Worm (Caenorhabditis elegans) whole organism, early embryonic: ENCODE data around the gene T05C12.8.

Experiments used
- B0310.2 ChIP-seq: sonication (generic microtip); optimal IDR thresholded peaks from 2 replicates; lab custom pipeline; 2016; ENCODE audit warnings: mild to moderate bottlenecking, missing genetic modification characterization, missing compliant biosample characterization
- F13C5.2 ChIP-seq: sonication (generic microtip); optimal IDR thresholded peaks from 2 replicates; lab custom pipeline; 2017; ENCODE audit warnings: mild to moderate bottlenecking, missing genetic modification characterization, inconsistent platforms, missing compliant biosample characterization
- aly-1 ChIP-seq: sonication (generic microtip); optimal IDR thresholded peaks from 2 replicates; lab custom pipeline; 2016; ENCODE audit warnings: missing genetic modification characterization, missing compliant biosample characterization
- ama-1 ChIP-seq: fragments of 150-350 bp; optimal IDR thresholded peaks from 2 replicates; lab custom pipeline; 2014
- ceh-13 ChIP-seq: fragments of 200-800 bp; sonication (Bioruptor generic); optimal IDR thresholded peaks from 2 replicates; lab custom pipeline; 2018; ENCODE audit warnings: mild to moderate bottlenecking, missing genetic modification characterization, missing compliant biosample characterization
- ceh-36 ChIP-seq: sonication (generic microtip); optimal IDR thresholded peaks from 2 replicates; lab custom pipeline; 2016; ENCODE audit warnings: missing genetic modification characterization, inconsistent platforms, missing compliant biosample characterization
- ets-7 ChIP-seq: sonication (generic microtip); optimal IDR thresholded peaks from 2 replicates; lab custom pipeline; 2016; ENCODE audit warnings: missing genotype, missing genetic modification characterization, missing compliant biosample characterization
- flt-1 ChIP-seq: fragments of 200-800 bp; sonication (Bioruptor generic); IDR thresholded peaks from 2 replicates; pipeline ENCODE4 v1.3.6; 2022; ENCODE audit warnings: missing genetic modification characterization, missing compliant biosample characterization
- hmbx-1 ChIP-seq: sonication (generic microtip); optimal IDR thresholded peaks from 2 replicates; lab custom pipeline; 2016; ENCODE audit warnings: mild to moderate bottlenecking, missing genetic modification characterization, missing compliant biosample characterization
- hmg-4 ChIP-seq: fragments of 200-800 bp; sonication (Bioruptor generic); optimal IDR thresholded peaks from 2 replicates; lab custom pipeline; 2018; ENCODE audit warnings: mild to moderate bottlenecking, missing genetic modification characterization, missing compliant biosample characterization
- hnd-1 ChIP-seq: sonication (generic microtip); optimal IDR thresholded peaks from 2 replicates; lab custom pipeline; 2016; ENCODE audit warnings: missing genetic modification characterization, missing compliant biosample characterization
- pes-1 ChIP-seq: fragments of 200-800 bp; sonication (Bioruptor generic); IDR thresholded peaks from 2 replicates; pipeline ENCODE4 v1.3.6; 2022; ENCODE audit warnings: missing genetic modification reagents, missing genetic modification characterization, missing compliant biosample characterization
- scrt-1 ChIP-seq: fragments of 200-800 bp; sonication (Bioruptor generic); IDR thresholded peaks from 2 replicates; pipeline ENCODE4 v1.3.6; 2022; ENCODE audit warnings: missing genetic modification characterization, missing compliant biosample characterization
- sea-1 ChIP-seq: fragments of 200-800 bp; sonication (Bioruptor generic); conservative IDR thresholded peaks from 2 replicates; pipeline ENCODE4 v1.3.6; 2022; ENCODE audit warnings: missing genetic modification characterization, missing compliant biosample characterization
- tbx-11 ChIP-seq: fragments of 200-800 bp; sonication (Bioruptor generic); IDR thresholded peaks from 2 replicates; pipeline ENCODE4 v1.3.6; 2022; ENCODE audit warnings: missing genetic modification characterization, missing compliant biosample characterization
- tbx-37 ChIP-seq: fragments of 200-800 bp; sonication (Bioruptor generic); conservative IDR thresholded peaks from 2 replicates; pipeline ENCODE4 v1.3.6; 2022; ENCODE audit warnings: missing genetic modification reagents, missing genetic modification characterization, missing compliant biosample characterization
- tra-4 ChIP-seq: sonication (generic microtip); optimal IDR thresholded peaks from 2 replicates; lab custom pipeline; 2017; ENCODE audit warnings: missing genetic modification characterization, missing compliant biosample characterization

Gene T05C12.8

DNA sequence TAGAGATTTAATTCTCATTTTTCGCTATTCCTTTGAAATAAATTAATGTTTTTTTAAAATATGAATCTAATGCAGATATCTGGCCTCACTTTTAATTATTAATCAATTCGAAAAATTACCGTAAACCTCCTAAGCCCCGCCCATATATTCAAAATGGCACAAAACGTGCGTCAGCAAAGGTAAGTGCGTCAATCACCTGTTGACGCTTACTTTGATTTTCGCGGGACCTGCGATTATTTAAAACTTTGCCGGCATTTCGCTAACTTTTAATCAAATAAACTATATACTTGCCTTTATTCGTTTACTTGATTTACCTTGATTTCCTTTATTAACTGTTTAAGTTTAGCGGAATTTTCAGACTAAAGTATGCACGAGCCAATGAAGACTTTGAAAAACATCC lies 32.4 kb downstream of the T05C12.8 start, which contains the start of gene pch-2:
TSS of gene pch-2 (plus strand) at position 359 of the 400 bp plus-strand sequence.
- TF ChIP-seq tbx-37 (GFP tag; lab: Robert Waterston, UW) (no peak), scrt-1 (GFP tag; lab: Robert Waterston, UW) (no peak), B0310.2 (tag; lab: Kevin White, UChicago) (no peak), ceh-36 (tag; lab: Kevin White, UChicago) (no peak), pes-1 (GFP tag; lab: Robert Waterston, UW) (no peak), ama-1 (lab: Kevin White, UChicago) (no peak), sea-1 (GFP tag; lab: Robert Waterston, UW) (no peak), aly-1 (tag; lab: Kevin White, UChicago) (no peak), hnd-1 (tag; lab: Kevin White, UChicago) (no peak), flt-1 (GFP tag; lab: Robert Waterston, UW) (no peak), ceh-13 (GFP tag; lab: Kevin White, UChicago) (no peak), F13C5.2 (tag; lab: Kevin White, UChicago) (no peak), tbx-11 (GFP tag; lab: Robert Waterston, UW) (no peak), ets-7 (tag; lab: Kevin White, UChicago) (no peak), tra-4 (tag; lab: Kevin White, UChicago) (no peak), hmbx-1 (tag; lab: Kevin White, UChicago) (no peak)

DNA sequence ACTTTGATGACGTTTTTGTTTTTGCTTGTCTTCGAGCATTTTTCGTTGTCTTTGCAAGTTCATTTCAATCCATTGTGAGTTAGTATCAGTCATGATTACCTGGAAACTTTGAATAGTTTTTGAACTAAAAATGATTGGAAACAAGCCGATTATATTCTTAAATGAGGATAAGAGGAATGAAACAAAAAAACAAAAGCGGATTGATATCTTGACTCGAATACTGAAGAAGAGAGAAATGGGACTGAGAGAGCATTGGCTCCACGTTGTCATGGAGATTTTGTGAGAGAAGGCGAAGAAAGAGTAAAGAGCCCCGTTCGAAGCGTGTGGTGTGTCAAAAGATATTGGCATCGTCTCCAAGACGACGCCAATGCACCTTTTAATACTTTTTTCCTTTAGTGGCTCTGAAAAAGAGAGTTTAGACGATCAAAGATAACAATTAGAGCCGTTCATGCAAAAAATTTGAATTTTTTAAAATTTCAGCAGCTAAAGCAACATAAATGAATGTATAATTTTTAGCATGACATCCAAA lies 33.4 kb downstream of the T05C12.8 start, which contains the start of the genes tub-1 and tmem-138:
TSS of gene tub-1 (minus strand) at position 101 of the 529 bp plus-strand sequence.
TSS of gene tmem-138 (plus strand) at position 479 of the 529 bp plus-strand sequence.
- TF ChIP-seq sea-1 (GFP tag; lab: Robert Waterston, UW), result no peak
- TF ChIP-seq B0310.2 (tag; lab: Kevin White, UChicago), result no peak
- TF ChIP-seq tbx-37 (GFP tag; lab: Robert Waterston, UW), result no peak
- no peak for TF ChIP-seq ama-1 (lab: Kevin White, UChicago)
- no peak for TF ChIP-seq ets-7 (tag; lab: Kevin White, UChicago)
- no peak for TF ChIP-seq F13C5.2 (tag; lab: Kevin White, UChicago)
- TF ChIP-seq ceh-36 (tag; lab: Kevin White, UChicago), result no peak
- no peak for TF ChIP-seq hmg-4 (GFP tag; lab: Kevin White, UChicago)
- no peak for TF ChIP-seq tra-4 (tag; lab: Kevin White, UChicago)
- TF ChIP-seq scrt-1 (GFP tag; lab: Robert Waterston, UW), result no peak
- no peak for TF ChIP-seq flt-1 (GFP tag; lab: Robert Waterston, UW)

DNA sequence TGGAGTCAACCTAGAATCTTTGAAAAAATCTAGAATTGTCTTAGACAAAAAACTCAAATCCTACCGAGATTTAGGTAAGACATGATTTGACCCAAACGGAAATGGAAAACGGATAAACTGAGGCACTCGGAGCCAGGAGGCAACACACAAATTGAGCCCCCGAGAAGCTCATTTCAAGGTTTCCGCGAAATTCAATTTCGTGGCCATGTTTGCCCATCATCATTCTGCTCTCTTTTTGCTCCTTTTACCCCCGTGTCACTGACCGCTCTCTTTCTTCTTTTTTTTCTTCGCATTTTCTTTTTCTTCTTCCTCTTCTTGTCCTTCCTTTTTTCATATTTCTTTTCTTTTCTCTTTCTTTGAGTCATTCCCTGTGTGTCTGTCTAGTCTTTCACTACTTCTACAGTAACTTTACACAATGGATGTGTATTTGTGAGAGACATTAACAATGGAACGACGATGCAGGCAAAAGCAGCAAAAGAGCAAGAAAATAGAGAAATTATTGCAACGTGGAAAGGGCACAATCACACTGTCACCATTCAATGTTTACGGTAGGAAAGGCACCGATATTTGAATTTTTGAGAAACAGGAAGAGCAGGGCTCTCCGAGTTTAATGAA lies 37.5 kb downstream of the T05C12.8 start:
- no peak for TF ChIP-seq ceh-36 (tag; lab: Kevin White, UChicago)
- TF ChIP-seq ama-1 (lab: Kevin White, UChicago), result no peak

DNA sequence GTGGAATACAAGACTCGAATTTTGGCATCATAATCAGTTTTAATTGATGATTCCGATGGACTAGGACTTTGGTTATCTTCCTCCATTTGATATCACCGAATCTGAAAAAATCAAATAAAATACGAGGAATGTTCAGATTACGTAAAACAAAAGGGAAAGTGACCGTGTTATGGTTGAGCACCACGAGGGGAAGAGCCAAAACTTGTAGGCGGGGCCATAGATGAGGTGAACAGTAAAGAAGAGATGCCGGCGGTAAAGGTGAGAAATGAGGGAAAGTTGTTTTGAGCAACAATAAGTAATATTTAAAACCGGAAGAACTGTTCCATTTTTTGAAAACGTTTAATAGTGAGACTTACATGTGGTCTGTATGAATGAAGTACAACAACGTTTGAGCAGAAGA lies 40.4 kb downstream of the T05C12.8 start, which contains the start of gene F10B5.3:
TSS of gene F10B5.3 (minus strand) at position 101 of the 400 bp plus-strand sequence.
- TF ChIP-seq tbx-37 (GFP tag; lab: Robert Waterston, UW) (no peak), ets-7 (tag; lab: Kevin White, UChicago) (no peak), aly-1 (tag; lab: Kevin White, UChicago) (no peak), F13C5.2 (tag; lab: Kevin White, UChicago) (no peak), hmbx-1 (tag; lab: Kevin White, UChicago) (no peak), flt-1 (GFP tag; lab: Robert Waterston, UW) (no peak), pes-1 (GFP tag; lab: Robert Waterston, UW) (no peak), scrt-1 (GFP tag; lab: Robert Waterston, UW) (no peak), sea-1 (GFP tag; lab: Robert Waterston, UW) (no peak)

DNA sequence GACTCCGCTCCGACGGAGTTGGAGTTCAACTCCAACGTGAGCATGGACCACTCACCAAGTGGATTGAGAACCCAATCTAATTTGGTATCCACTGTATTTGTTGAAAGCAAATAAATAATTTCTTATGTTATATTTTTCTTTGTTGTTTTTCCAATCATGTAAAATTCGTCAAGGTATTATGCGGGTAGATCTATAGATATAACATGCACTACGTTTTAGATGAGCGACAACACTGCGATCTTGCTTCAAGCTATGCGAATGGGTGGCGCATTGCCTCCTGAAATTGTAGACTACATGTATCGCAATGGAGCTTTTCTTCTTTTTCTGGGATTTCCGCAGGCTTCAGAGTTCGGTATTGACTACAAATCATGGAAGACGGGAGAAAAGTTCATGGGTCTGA lies 45.8 kb downstream of the T05C12.8 start, which contains the start of gene F10B5.2:
TSS of gene F10B5.2 (plus strand) at position 220 of the 400 bp plus-strand sequence.
- TF ChIP-seq sea-1 (GFP tag; lab: Robert Waterston, UW) (no peak), tbx-11 (GFP tag; lab: Robert Waterston, UW) (no peak), aly-1 (tag; lab: Kevin White, UChicago) (no peak), B0310.2 (tag; lab: Kevin White, UChicago) (no peak), pes-1 (GFP tag; lab: Robert Waterston, UW) (no peak), tra-4 (tag; lab: Kevin White, UChicago) (no peak), scrt-1 (GFP tag; lab: Robert Waterston, UW) (no peak)

DNA sequence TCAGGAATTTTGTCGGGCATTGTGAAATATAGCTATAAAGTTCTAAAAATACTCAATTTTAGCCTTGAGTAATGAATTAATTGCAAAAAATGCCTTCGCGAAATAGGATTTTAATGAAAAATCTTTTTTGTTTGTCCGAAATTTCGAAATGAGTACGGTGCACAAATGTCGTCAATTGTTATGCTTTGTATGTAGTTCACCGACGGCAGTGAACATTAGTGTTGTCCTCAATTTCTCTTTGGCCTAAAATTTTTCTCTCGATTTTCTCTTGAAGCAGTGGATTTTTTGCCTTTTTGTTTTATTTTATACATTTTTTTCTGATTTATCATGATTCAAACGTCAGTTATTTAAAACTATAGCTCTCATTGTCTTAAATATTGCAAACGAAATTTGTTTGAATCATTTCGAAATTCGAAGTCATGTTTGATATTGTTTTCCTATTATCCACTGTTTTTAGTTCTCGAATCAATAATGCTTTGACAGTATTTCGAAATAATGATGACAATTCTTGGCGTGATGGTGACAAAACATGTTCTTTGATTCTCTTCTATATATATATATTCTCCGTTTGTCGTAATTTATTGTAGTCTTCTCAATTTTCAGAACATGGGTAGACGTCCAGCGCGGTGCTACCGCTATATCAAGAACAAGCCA lies 47.0 kb downstream of the T05C12.8 start, which contains the start of the genes ints-11 and rpl-10:
TSS of gene ints-11 (minus strand) at position 201 of the 654 bp plus-strand sequence.
TSS of gene rpl-10 (plus strand) at position 604 of the 654 bp plus-strand sequence.
- no peak for TF ChIP-seq scrt-1 (GFP tag; lab: Robert Waterston, UW)
- TF ChIP-seq pes-1 (GFP tag; lab: Robert Waterston, UW), result no peak

DNA sequence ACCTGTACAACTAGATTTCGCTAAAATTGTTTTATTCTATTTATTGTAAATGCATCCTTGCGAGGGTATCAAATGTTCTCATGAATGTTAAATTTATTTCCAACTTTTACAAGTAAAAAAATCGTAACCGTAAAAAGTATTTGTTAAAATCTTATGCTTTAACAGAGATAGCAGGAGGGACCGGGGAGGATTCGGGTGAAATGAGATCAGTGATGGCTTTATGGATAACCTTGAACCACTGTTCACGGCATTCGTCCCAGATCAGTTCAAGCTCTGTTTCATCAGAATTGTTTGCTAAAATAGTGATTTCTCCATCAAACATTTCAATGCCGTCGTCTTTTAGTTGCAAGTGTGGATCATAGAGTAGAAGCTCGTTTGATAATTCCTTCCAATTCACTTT lies 49.2 kb downstream of the T05C12.8 start:
- TF ChIP-seq hmbx-1 (tag; lab: Kevin White, UChicago), result no peak
- TF ChIP-seq B0310.2 (tag; lab: Kevin White, UChicago), result no peak
